Fruit fly (Drosophila melanogaster): Measurements from ENCODE around the gene baz.

DNA sequence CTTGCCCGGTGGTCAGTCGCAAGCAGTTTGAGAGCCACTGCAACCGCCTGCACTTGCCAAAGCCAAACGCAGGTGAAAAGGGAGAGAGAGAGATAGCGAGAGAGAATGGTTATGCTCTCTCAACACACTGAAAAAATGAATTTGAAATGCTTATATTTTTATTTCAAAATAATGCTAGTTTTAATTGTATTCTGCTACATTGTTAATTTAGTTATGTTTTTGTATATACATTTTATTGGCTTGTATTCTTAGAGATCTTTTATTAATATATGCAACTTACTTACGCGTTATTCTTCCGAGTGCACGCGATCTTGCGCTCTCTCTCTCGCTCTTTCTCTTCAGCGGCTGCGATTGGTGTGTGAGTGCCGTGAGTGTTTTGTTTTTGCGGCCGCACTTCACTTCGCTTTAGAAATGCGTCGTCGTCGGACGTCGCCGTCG is 18.7 kb downstream of the baz start:
- TF ChIP-seq h (GFP tag; optimal IDR thresholded peaks at IDR 0.05) (peak; percentile 99), Hr78 (GFP tag; optimal IDR thresholded peaks at IDR 0.05) (no peak), dl (GFP tag; optimal IDR thresholded peaks at IDR 0.05; ENCODE audit: insufficient read depth in 1 of 2, partially characterized antibody in 2 of 2) (peak in 1 of 2 experiments; percentile 45), br (GFP tag; optimal IDR thresholded peaks at IDR 0.05) (no peak), tai (GFP tag; optimal IDR thresholded peaks at IDR 0.05) (no peak), usp (GFP tag; optimal IDR thresholded peaks at IDR 0.05) (no peak), Jra (GFP tag; optimal IDR thresholded peaks at IDR 0.05) (no peak)
